Worm (Caenorhabditis elegans) whole organism, L4/young adult: ENCODE measurements around the gene try-14.

ENCODE experiments used
- dao-5 ChIP-seq: sonication (generic microtip); optimal IDR thresholded peaks from 2 replicates; lab custom pipeline; 2016; ENCODE audit warnings: missing genotype, missing genetic modification characterization, moderate library complexity, missing compliant biosample characterization
- him-1 ChIP-seq: sonication (generic microtip); optimal IDR thresholded peaks from 2 replicates; lab custom pipeline; 2016; ENCODE audit warnings: missing genotype, missing genetic modification reagents, missing genetic modification characterization, missing compliant biosample characterization

- TF ChIP-seq him-1: no peak
- no peak for TF ChIP-seq dao-5 (tag; lab: Kevin White, UChicago)
These were observed 44.6 kb upstream of the try-14 start, which contains the start of gene glb-16 for ce11 chrX:7540033-7540432.
